Worm (Caenorhabditis elegans) whole organism, L4 larva: ENCODE measurements around the gene srx-76.

ENCODE experiments used
- T26A8.4 ChIP-seq: fragments of 200-800 bp; sonication (Bioruptor generic); IDR thresholded peaks from 2 replicates; pipeline ENCODE4 v1.3.6; 2022; ENCODE audit warnings: missing genetic modification characterization, missing compliant biosample characterization
- ceh-82 ChIP-seq: sonication (generic microtip); optimal IDR thresholded peaks from 2 replicates; lab custom pipeline; 2017; ENCODE audit warnings: missing biosample characterization, missing genetic modification characterization
- ctbp-1 ChIP-seq: fragments of 200-800 bp; sonication (Bioruptor generic); IDR thresholded peaks from 2 replicates; pipeline ENCODE4 v1.3.6; 2022; ENCODE audit warnings: missing genetic modification reagents, missing genetic modification characterization, missing compliant biosample characterization
- egl-27 ChIP-seq: sonication (generic microtip); optimal IDR thresholded peaks from 3 replicates; lab custom pipeline; 2017; ENCODE audit warnings: missing biosample characterization, missing genetic modification reagents, missing genetic modification characterization
- lsy-2 ChIP-seq, 2 experiments: fragments of 150-350 bp in 1 of 2; sonication (generic microtip) in 1 of 2; optimal IDR thresholded peaks; 2 replicates each; lab custom pipeline; 2014 to 2017; ENCODE audit warnings: missing biosample characterization in 2 of 2, missing genetic modification characterization in 2 of 2
- madf-5 ChIP-seq, 2 experiments: fragments of 200-800 bp; sonication (Bioruptor generic); IDR thresholded peaks; 2 replicates each; pipeline ENCODE4 v1.3.6; 2022; ENCODE audit warnings: missing compliant biosample characterization in 2 of 2, missing genetic modification characterization in 2 of 2
- nhr-11 ChIP-seq: fragments of 150-350 bp; optimal IDR thresholded peaks from 2 replicates; lab custom pipeline; 2014; ENCODE audit warnings: missing biosample characterization, missing genetic modification characterization
- skn-1 ChIP-seq: fragments of 150-350 bp; optimal IDR thresholded peaks from 2 replicates; lab custom pipeline; 2014; ENCODE audit warnings: missing biosample characterization, missing genetic modification characterization
- snpc-4 ChIP-seq: fragments of 150-350 bp; optimal IDR thresholded peaks from 2 replicates; lab custom pipeline; 2014; ENCODE audit warnings: missing biosample characterization, missing genetic modification characterization

- TF ChIP-seq snpc-4 (tag; lab: Kevin White, UChicago) (no peak), ceh-82 (tag; lab: Kevin White, UChicago) (no peak), T26A8.4 (GFP tag; lab: Robert Waterston, UW) (no peak), ctbp-1 (GFP tag; lab: Robert Waterston, UW) (no peak), madf-5 (GFP tag; IDR thresholded peaks at IDR 0.05; lab: Robert Waterston, UW) (no peak), lsy-2 (tag; optimal IDR thresholded peaks at IDR 0.05; lab: Kevin White, UChicago) (no peak), skn-1 (tag; lab: Kevin White, UChicago) (no peak), egl-27 (tag; lab: Kevin White, UChicago) (no peak), nhr-11 (tag; lab: Kevin White, UChicago) (no peak)
These were observed 44.6 kb upstream of the srx-76 start for ce11 chrV:11846969-11847368.
